Worm (Caenorhabditis elegans) whole organism, dauer: Measurements from ENCODE around the gene F25E2.2.

Experiments used
- unc-62 ChIP-seq: sonication (generic microtip); optimal IDR thresholded peaks from 2 replicates; lab custom pipeline; 2017; ENCODE audit warnings: missing biosample characterization, missing genetic modification reagents, missing genetic modification characterization

F25E2.2 gene

DNA sequence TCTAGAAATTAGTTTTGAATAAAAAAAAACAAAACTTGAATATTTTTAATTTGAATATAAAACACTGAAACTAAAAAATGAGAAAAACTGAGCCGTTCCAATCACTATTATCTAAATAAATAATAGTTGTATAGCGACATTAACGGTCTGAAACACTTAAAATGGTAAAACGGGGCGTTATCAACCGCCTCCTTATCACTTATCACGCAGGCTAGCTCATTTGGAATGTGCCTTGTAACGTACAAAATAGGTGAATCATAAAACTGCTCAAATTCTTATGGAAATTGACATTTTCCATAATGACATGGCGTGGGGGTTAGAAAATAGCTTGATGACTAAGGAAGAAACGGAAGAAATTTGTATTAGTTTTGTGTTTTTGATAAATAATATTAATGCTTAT lies 5.3 kb upstream of the F25E2.2 start, which contains the start of gene ifd-2:
ifd-2 (minus strand) TSS at position 1 of the 400 bp plus-strand sequence.
- no peak for TF ChIP-seq unc-62

DNA sequence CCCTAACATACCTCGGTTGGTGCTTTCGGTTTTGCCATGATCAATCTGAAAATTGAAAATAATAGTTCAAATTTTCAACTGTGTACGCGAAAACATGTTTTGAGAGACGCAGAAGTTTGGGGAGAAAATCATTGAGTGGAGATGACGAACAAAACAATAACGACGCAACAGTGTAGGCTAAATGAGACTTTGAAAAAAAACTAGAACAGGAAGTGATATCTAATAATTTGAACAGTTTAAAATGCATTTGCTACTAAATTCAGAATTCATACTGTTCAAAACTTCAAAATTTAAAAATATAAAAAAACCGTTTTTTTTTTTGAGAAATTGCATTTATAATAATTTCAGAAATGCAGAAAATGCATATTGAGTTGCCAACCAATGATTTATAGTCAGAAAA lies 2.5 kb upstream of the F25E2.2 start, which contains the start of gene F25E2.3:
F25E2.3 (minus strand) TSS at position 101 of the 400 bp plus-strand sequence.
- no peak for TF ChIP-seq unc-62

DNA sequence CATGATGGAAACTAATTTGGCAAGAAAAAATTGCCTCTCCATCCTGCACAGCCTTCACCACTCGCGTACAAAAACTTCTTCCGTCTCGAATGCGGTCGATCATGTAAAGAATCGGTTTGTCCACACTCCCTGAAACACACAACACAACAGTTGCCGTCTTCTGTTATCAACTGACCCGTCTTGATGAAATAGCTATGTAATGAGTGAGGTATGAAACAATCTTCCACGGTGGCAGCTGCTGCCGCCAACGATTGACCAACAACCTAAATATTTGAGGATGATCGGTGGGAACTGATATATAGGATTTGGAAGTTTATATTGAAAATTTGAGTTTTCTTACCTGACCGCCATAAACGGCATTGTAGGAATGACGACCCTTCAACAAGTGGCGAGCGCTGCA lies 1.7 kb upstream of the F25E2.2 start:
- TF ChIP-seq unc-62, result no peak

DNA sequence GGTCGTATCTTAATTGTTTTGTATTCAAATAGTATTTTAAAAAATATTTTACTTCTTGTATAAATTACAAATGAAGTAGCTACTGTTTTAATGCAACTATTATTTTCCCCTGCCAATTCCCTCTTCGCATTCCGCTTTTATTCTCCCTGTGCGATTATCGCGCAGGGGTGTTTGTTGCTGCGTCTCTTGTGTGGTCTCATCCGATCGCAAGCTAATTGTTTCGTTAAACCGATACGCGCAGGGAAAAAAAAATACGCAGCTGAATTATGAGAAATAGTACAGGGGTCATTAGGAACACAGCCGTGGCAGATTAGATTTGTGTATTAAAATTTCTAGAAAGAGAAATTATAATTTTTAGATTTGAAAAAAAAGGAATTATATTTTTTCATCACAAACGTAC lies 4.1 kb downstream of the F25E2.2 start:
- TF ChIP-seq unc-62, result no peak

DNA sequence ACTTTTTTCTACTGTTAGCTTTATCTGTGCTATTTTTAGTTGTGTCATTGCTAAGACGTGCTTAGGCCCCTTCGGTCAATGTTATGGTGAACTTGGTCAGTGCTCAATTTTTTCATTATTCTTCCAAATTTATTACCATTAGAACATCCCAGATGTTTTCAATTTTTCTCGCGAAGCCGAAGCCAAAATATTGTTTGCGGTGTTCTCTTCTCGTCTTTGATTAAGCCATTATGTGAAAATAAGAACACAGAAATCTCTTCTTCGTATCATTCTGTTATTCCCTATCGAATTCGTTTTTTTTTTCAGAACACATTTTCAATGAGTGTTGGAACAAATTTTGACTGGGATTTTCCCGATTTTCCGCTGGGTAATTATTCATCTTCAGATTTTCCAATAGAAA lies 8.1 kb downstream of the F25E2.2 start, which contains the start of gene gtr-1:
gtr-1 (plus strand) TSS at position 301 of the 400 bp plus-strand sequence.
- TF ChIP-seq unc-62, result no peak

DNA sequence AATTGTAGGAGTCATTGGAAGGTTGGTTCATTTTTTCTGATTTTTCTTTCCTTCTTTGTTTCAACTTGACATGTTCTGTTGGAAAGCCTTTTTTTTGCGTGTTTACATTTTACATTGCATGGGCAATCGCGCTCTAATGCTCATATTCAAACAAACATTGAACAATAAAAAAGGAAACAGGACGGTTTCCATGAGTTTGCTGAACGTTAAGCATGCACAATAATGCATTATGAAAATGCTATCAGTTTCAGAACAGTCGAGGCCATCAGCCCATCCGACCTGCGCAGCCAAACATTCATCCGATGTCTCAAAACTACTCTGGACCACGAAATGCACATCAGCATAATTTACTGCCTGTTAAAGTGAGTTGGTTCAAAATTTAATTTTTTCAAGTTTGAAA lies 20.0 kb downstream of the F25E2.2 start:
- no peak for TF ChIP-seq unc-62

DNA sequence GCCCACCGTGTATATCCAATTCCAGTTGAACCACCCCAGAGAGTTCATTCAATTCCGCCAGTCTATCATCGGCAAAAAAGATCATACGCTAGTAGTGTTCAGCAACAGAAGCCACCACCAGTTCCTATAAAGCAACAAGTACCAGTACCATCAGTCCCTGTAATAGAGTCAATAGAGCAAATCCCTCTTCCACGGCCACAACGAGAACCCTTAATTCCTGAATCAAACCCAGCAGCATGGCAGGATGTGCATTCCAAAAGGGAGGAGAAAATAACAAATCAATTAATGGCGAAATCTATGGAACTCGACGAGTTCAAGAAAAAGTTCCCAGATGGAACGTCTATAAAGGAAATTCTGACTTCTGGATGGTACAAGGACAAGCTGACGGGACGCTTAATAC lies 20.7 kb downstream of the F25E2.2 start:
- TF ChIP-seq unc-62, result no peak

DNA sequence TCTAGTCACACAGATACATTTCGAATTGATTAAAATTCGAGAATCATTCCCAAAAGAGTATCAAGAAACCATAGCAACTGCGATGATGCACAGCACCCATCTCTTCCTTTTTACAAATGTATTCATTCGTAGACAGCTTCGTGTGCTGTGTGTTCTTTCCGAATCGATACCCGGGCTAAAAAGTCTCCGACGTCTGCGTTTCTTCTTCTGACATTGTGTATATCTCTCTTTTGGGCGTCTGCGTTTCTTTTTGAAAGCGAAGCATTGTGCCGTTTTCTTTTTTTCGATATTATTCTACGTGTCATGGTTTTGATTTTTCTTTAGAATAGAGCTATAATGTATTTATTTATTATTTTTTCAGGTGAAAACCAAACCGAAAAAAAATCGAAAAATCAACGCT lies 22.6 kb downstream of the F25E2.2 start, which contains the start of gene attf-5:
attf-5 (plus strand) TSS at position 362 of the 400 bp plus-strand sequence.
- TF ChIP-seq unc-62, result no peak

DNA sequence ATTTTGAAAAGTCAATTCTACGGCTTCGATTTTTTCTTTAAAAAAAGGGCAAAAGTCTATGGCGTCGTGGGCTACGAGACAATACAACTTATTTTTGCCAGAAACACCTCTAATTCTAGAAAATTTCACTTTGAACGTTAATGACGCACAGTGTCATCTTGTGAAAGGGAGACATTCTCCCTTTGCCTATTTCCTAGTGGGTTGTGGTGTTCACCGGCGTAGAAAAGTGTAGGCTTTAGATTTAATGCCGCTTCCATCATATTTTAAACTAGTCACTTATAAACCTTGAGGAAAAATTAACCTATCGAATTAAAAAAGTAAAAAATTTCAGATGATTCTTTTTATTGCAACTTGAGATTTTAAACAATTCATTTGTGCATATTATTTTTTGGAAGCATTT lies 25.2 kb downstream of the F25E2.2 start:
- TF ChIP-seq unc-62, result no peak

DNA sequence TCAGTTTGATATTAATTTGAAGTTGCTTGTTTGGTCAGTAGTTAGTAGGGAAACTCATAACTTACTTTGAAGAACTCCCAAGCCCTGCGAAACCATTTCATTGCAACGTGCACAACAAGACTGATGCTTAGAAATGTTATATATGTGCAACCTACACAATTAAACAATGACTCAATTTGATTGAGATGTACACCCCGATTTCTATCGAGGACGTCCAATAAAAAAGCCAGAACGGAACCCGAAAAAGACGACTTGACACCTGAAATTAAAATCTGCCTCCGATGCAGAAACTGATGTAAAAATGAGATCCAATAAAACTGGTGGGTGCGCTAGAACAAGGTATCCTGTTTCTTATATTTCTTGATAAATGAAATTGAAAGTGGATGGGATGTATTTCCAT lies 25.7 kb downstream of the F25E2.2 start, which contains the start of gene T04G9.6:
T04G9.6 (minus strand) TSS at position 101 of the 400 bp plus-strand sequence.
- no peak for TF ChIP-seq unc-62

DNA sequence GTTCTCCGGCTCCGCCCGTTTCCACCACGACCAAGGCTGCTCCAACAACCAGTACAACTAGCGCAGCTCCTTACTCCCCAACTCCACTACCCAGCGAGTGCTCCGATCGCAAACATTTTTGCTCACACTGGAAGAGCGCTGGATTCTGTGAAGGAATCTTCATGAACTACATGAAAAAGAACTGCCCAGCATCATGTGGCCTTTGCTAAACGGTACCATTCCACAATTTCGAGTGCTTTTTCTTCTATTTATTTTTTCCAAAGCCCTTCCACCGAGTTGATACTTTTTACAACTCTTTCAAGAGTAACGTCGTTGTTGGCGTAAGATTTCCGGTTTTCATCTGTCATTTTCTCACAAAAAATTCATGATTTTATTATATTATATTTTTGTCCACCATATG lies 30.6 kb downstream of the F25E2.2 start:
- TF ChIP-seq unc-62, result no peak

DNA sequence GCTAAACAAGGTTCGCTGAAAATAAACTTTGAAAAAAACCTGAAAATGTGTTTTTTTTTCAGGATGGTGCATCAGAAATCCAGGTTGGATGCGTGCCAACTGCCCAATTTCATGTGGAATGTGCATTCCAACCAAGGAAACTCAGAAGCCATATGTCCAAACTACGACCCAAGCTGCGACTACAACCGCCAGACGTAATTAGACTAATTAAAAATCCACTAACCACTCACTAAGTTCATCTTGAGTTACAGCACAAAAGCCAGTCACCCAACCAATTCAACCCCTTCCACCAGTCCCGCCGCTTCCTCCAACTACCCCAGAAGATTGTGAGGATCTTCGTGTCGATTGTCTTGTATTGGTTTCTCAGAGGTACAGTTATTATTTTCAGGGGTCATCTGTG lies 31.3 kb downstream of the F25E2.2 start:
- TF ChIP-seq unc-62, result no peak

DNA sequence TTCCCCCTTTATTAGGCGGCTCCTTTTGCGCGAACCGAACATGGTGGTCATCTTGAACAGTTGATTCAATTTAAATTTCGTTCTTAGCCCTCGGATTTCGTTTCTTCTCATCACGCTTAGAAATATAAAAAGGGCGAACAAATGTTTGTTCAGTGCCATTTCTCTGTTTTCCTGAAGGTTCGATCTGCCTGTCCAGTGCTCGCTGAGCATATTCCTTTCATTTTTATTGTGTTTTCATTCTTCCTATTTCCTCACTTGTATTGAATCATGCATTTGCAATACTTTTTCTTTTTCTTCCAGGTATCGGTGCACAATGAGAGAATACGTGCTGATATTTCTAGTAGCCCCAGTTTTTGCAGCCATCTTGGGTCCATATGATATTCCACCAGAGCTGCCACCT lies 33.2 kb downstream of the F25E2.2 start, which contains the start of gene nas-15:
nas-15 (plus strand) TSS at position 301 of the 400 bp plus-strand sequence.
- no peak for TF ChIP-seq unc-62

DNA sequence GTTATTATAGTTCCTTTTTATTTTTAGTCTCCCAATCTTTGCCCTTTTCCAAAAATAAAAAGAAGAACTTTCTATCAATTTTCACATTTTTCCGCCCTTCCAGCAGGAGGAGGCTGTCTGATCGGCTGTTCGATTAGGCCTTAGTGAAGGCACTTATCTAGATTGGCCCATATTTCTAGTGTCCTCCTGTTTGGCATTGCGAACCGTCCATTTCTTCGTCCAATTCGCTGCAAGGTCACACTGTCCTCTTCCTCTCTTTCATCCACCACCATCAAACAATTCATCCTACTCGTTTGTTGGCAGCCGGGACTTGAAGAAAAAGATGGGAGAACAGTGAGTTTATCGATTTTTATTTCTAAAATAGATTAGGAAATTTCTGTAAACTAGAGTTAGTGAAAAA lies 38.4 kb downstream of the F25E2.2 start, which contains the start of gene T04G9.4:
T04G9.4 (plus strand) TSS at position 293 of the 400 bp plus-strand sequence.
- no peak for TF ChIP-seq unc-62

DNA sequence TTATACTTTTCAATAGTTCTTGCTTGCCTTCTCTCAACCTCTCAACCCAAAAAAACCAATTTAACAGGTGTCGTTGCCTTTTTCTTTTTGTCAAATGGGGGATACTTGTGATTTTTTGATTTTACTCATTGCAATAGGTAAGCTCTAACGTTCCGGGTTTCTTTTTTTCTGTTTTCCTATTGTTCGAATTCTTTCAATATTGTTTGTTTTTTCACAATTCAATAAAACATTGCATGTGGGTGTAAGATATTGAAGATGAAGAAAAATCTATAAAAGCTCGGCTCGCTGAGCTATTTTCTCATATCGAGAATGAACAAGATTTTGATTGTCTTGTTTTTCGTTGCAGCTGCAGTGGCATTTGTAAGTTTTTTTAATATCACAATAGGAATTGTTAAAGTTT lies 40.1 kb downstream of the F25E2.2 start, which contains the start of gene T04G9.7:
T04G9.7 (plus strand) TSS at position 301 of the 400 bp plus-strand sequence.
- TF ChIP-seq unc-62, result no peak

DNA sequence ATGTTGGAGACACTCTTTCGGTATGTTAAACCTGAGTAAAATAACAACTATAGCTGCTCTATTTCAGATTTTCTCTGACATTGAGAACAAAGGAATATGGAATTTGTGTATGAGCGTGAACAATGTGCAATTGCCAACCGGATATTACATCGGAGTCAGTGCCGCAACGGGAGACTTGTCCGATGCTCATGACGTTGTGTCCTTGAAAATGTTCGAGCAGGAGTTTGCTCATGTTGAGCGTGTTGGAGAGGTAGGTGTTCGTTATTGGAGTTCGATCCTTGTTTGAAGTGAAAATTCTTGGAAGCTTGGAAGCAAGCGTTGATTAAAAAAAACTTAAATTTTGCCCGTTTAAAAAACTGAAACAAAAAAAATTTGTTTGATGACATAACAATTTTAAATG lies 41.0 kb downstream of the F25E2.2 start:
- no peak for TF ChIP-seq unc-62

DNA sequence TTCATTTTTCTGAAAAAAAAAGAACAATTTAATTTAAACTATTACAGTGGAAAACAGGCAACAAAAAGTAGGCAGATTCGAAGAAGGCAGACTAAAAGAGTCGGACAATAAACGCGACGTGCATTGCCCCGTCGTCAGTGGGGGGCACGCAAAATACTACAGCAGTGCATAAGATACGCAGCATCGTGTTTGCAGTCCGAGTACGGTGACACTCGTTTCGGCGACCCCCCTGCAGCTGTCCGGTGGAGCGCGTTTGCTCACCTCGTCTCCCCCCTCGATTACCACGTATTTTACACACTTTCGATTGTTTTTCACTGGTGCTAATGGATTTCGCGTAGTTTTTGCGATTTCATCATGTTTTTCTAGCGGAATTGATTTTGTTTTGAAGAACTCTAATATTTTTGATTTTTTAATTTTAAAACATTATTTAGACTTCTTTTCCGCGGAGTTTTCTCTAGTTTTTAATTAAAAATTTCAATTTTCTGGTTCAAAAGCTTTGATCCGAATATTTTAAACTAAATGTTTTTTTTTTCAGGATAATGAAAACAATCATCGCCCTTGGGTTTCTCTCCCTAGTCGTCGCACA lies 42.4 kb downstream of the F25E2.2 start, which contains the start of the genes trap-2 and ile-2:
trap-2 (minus strand) TSS at position 9 of the 586 bp plus-strand sequence.
ile-2 (plus strand) TSS at position 536 of the 586 bp plus-strand sequence.
- no peak for TF ChIP-seq unc-62

DNA sequence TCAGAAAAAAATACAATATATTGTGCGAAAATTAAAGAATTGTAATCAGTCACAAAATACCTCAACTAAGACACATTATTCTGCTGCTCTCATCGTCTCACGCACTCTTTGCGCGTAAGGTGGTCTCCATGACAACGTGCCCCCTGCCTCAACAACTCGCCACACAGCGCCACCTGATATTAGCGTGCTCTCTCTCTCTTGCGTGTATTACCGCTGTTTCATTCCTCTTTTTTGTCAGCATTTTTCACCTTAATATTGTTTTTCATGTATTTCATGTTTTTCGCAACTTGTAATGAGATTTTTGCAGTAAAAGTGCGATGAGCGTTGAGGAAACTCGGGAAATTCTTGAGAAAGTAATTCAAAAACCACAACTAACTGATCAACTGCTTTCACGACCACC lies 47.1 kb downstream of the F25E2.2 start, which contains the start of gene dyf-11:
dyf-11 (plus strand) TSS at position 301 of the 400 bp plus-strand sequence.
- TF ChIP-seq unc-62, result no peak
